Worm (Caenorhabditis elegans): ENCODE data around the gene tbc-11.

ce11 chrX:876935-877334, 47.8 kb upstream of the tbc-11 start, which contains the start of gene ZC13.1:
- no peak for TF ChIP-seq B0310.2 (tag; optimal IDR thresholded peaks at IDR 0.05)
- no peak for TF ChIP-seq ets-7 (tag; optimal IDR thresholded peaks at IDR 0.05)
- TF ChIP-seq ama-1 (optimal IDR thresholded peaks at IDR 0.05), result no peak
- no peak for TF ChIP-seq hnd-1 (tag; optimal IDR thresholded peaks at IDR 0.05)
- TF ChIP-seq ceh-13 (GFP tag; optimal IDR thresholded peaks at IDR 0.05), result no peak
- no peak for TF ChIP-seq scrt-1 (GFP tag; IDR thresholded peaks at IDR 0.05)
- no peak for TF ChIP-seq sea-1 (GFP tag; conservative IDR thresholded peaks at IDR 0.05)
- no peak for TF ChIP-seq flt-1 (GFP tag; IDR thresholded peaks at IDR 0.05)
- no peak for TF ChIP-seq ceh-36 (tag; optimal IDR thresholded peaks at IDR 0.05)
- TF ChIP-seq tra-4 (tag; optimal IDR thresholded peaks at IDR 0.05), result no peak

Data from whole organism, early embryonic.